Fruit fly (Drosophila melanogaster): ENCODE results near the gene Npc2a.

Npc2a gene

DNA sequence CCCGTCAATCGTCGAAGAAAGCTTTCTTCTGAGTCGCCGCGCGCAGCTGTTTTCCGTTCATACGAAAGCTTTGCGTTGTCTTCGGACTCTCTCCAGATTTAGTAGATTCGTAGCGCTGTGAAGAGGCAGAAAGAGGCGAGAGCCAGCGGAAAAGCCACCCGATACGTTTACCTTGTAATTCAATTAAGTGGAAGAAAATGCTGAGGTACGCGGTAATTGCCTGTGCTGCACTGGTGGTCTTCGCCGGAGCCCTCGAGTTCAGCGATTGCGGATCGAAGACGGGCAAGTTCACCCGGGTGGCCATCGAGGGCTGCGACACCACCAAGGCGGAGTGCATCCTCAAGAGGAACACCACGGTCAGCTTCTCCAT, at the start of gene Npc2a:
Gene Npc2a (plus strand): TSS at position 99 of the 370 bp plus-strand sequence.
- TF ChIP-seq gl (tag; optimal IDR thresholded peaks at IDR 0.05) (no peak), CG12605 (GFP tag; IDR thresholded peaks at IDR 0.05) (0 out of 2 replicates have a peak, but pooled peaks have one; percentile 33)

- TF ChIP-seq Ets98B (GFP tag; IDR thresholded peaks at IDR 0.05) (no peak), fd96Ca (GFP tag; IDR thresholded peaks at IDR 0.05) (no peak), CG32121 (GFP tag; IDR thresholded peaks at IDR 0.05) (no peak), CG13204 (GFP tag; optimal IDR thresholded peaks at IDR 0.05) (no peak), Snoo (tag; optimal IDR thresholded peaks at IDR 0.05) (no peak), CG12605 (GFP tag; IDR thresholded peaks at IDR 0.05) (no peak), CG4496 (GFP tag; IDR thresholded peaks at IDR 0.05) (no peak), CG9948 (tag; optimal IDR thresholded peaks at IDR 0.05) (no peak)
These were observed 43.5 kb upstream of the Npc2a start for dm6 chr2L:1944473-1945110.

- no peak for TF ChIP-seq CG8159 (tag; optimal IDR thresholded peaks at IDR 0.05)
- TF ChIP-seq Ets98B (GFP tag; IDR thresholded peaks at IDR 0.05): no peak
- TF ChIP-seq rn (GFP tag; IDR thresholded peaks at IDR 0.05): no peak
- no peak for TF ChIP-seq EcR (GFP tag; optimal IDR thresholded peaks at IDR 0.05)
- no peak for TF ChIP-seq D1 (tag; optimal IDR thresholded peaks at IDR 0.05)
- TF ChIP-seq fd96Ca (GFP tag; IDR thresholded peaks at IDR 0.05): no peak
- no peak for TF ChIP-seq CG34367 (tag; optimal IDR thresholded peaks at IDR 0.05)
- TF ChIP-seq CG12605 (GFP tag; IDR thresholded peaks at IDR 0.05): no peak
These were observed 42.5 kb upstream of the Npc2a start, which contains the start of gene CG15357 for dm6 chr2L:1945609-1946008. Gene CG15357 (minus strand): TSS chr2L:1945709.

- TF ChIP-seq Ets98B (GFP tag; IDR thresholded peaks at IDR 0.05) (no peak), CG12605 (GFP tag; IDR thresholded peaks at IDR 0.05) (no peak), CG34367 (tag; optimal IDR thresholded peaks at IDR 0.05) (no peak), CG17806 (tag; optimal IDR thresholded peaks at IDR 0.05) (no peak), Pif1B (GFP tag; optimal IDR thresholded peaks at IDR 0.05) (no peak), gl (tag; optimal IDR thresholded peaks at IDR 0.05) (no peak), CG4496 (GFP tag; IDR thresholded peaks at IDR 0.05) (no peak), CG9948 (tag; optimal IDR thresholded peaks at IDR 0.05) (no peak), Snoo (tag; optimal IDR thresholded peaks at IDR 0.05) (no peak), CG32121 (GFP tag; IDR thresholded peaks at IDR 0.05) (no peak), CG8159 (tag; optimal IDR thresholded peaks at IDR 0.05) (no peak)
These were observed 41.5 kb upstream of the Npc2a start, which contains the start of gene CG33673 for dm6 chr2L:1946628-1947027. Gene CG33673 (minus strand): TSS chr2L:1946728.

DNA sequence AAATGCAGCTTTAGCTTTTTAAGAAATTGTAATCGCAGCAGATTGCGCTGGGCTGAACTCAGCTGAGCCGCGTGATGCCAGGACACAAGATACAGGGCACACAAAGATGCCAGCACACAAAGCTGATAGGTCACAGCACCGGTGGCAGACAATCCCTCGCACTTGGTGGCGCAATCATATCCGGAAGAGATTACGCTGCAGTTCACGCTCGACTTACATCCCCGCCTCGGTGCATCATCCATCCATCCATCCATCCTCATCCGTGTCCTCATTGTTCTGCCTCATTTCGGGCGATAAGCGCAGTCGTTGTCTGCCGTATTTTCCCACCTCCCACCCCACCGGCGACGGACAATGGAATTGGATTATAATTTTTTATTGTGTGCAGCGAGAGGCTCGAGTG, 40.1 kb upstream of the Npc2a start:
- TF ChIP-seq CG10348 (GFP tag; IDR thresholded peaks at IDR 0.05) (no peak), CG32121 (GFP tag; IDR thresholded peaks at IDR 0.05) (no peak), CG12605 (GFP tag; IDR thresholded peaks at IDR 0.05) (no peak), fd96Ca (GFP tag; IDR thresholded peaks at IDR 0.05) (no peak), CG15710 (tag; optimal IDR thresholded peaks at IDR 0.05) (no peak), D1 (tag; optimal IDR thresholded peaks at IDR 0.05) (no peak), Ets98B (GFP tag; IDR thresholded peaks at IDR 0.05) (no peak), CG8301 (tag; optimal IDR thresholded peaks at IDR 0.05) (no peak), CG17806 (tag; optimal IDR thresholded peaks at IDR 0.05) (no peak), Pif1B (GFP tag; optimal IDR thresholded peaks at IDR 0.05) (no peak), Pif1A (GFP tag; optimal IDR thresholded peaks at IDR 0.05) (no peak), CG34367 (tag; optimal IDR thresholded peaks at IDR 0.05) (no peak), CG8159 (tag; optimal IDR thresholded peaks at IDR 0.05) (no peak), CG13204 (GFP tag; optimal IDR thresholded peaks at IDR 0.05) (no peak), gl (tag; optimal IDR thresholded peaks at IDR 0.05) (no peak), Snoo (tag; optimal IDR thresholded peaks at IDR 0.05) (no peak), CG4496 (GFP tag; IDR thresholded peaks at IDR 0.05) (no peak), EcR (GFP tag; optimal IDR thresholded peaks at IDR 0.05) (no peak)

DNA sequence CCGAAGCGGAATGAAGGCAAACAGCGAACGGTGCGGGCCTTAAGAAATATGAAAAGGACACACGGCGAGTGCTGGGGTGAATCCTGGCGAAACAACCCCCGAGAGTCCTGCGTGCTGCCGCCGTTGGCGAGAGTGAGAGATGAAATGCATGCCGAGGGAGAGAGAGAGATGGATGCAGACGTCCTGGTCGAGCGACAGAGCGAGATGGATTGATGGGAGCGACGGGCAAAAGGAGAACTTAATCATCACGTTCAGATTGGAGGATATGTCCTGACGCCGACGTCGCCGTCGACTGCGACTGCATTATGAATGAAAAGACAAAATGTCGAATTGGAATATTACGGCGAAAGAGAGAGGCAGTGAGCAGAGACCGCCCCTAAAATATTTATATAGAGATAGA, 33.5 kb upstream of the Npc2a start:
- no peak for TF ChIP-seq CG14655 (GFP tag; optimal IDR thresholded peaks at IDR 0.05)
- TF ChIP-seq gl (tag; optimal IDR thresholded peaks at IDR 0.05): no peak
- TF ChIP-seq Pif1A (GFP tag; optimal IDR thresholded peaks at IDR 0.05): no peak
- no peak for TF ChIP-seq CG8159 (tag; optimal IDR thresholded peaks at IDR 0.05)
- no peak for TF ChIP-seq CG32121 (GFP tag; IDR thresholded peaks at IDR 0.05)
- no peak for TF ChIP-seq EcR (GFP tag; optimal IDR thresholded peaks at IDR 0.05)
- TF ChIP-seq CG17806 (tag; optimal IDR thresholded peaks at IDR 0.05): no peak
- no peak for TF ChIP-seq fd96Ca (GFP tag; IDR thresholded peaks at IDR 0.05)

DNA sequence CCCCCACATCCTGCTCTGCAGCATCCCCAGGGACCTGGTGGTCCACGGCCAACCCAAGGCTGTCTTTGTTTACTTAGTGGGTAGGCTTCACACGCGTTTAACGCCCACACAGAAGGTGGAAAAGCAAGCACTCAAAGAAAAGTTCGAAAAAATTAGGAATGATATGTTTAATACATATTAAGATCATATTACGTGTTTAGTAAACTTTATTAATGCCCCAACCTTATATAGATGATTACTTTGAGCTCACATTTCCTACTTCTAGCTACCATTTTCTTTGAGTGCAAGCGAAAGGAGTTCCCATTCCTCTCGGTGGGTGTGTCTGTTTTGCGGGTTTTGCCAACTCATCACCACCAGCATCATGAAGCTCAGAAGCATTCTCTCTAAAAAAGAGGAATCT, 28.7 kb upstream of the Npc2a start:
- TF ChIP-seq CG8159 (tag; optimal IDR thresholded peaks at IDR 0.05): peak; percentile 18
- TF ChIP-seq fd96Ca (GFP tag; IDR thresholded peaks at IDR 0.05): no peak
- TF ChIP-seq CG15710 (tag; optimal IDR thresholded peaks at IDR 0.05): peak; percentile 9
- TF ChIP-seq CG14655 (GFP tag; optimal IDR thresholded peaks at IDR 0.05): no peak
